Worm (Caenorhabditis elegans): ENCODE measurements around the gene T23E7.6.
A peak's percentile ranks its signal among the peaks of the same experiment; 100 is the strongest.

T23E7.6 gene

DNA sequence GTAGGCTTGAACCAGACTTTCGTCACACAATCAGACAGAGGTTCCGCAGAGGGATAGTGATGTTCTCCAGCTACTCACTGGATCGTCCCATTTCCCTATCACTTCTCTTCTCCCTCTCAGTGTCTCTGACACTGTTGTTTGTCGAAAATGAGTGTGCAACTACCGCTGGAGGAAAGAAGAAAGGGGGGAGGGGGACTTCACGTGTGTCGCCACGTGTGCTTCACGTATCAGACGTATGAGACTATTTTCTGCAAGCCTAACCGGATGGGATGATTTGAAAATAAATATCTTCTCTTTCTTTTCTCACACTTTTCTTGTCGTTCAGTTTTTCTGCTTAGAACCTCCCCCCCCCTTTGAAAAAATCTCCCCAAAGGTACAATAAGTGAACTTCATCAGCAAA, 43.8 kb downstream of the T23E7.6 start, which contains the start of gene H18N23.2 (continued):
- peak in 1 of 2 experiments; percentile 46 for TF ChIP-seq unc-62 (GFP tag; optimal IDR thresholded peaks at IDR 0.05 in 1 of 2)
- TF ChIP-seq unc-62 (tag; optimal IDR thresholded peaks at IDR 0.05), result no peak
- peak in 1 of 2 experiments; percentile 63 for TF ChIP-seq hif-1 (tag; optimal IDR thresholded peaks at IDR 0.05)
- no peak for TF ChIP-seq cey-2 (tag; optimal IDR thresholded peaks at IDR 0.05; ENCODE audit: borderline replicate concordance, insufficient read depth)
- no peak for TF ChIP-seq ceh-62 (tag; optimal IDR thresholded peaks at IDR 0.05)
- TF ChIP-seq dmd-8 (GFP tag; IDR thresholded peaks at IDR 0.05), result no peak
- no peak for TF ChIP-seq nhr-10 (tag; optimal IDR thresholded peaks at IDR 0.05)
- TF ChIP-seq sdz-12 (GFP tag; optimal IDR thresholded peaks at IDR 0.05), result no peak
- no peak for TF ChIP-seq nhr-237 (tag; optimal IDR thresholded peaks at IDR 0.05)
- TF ChIP-seq T20F7.1 (GFP tag; optimal IDR thresholded peaks at IDR 0.05), result no peak
- no peak for TF ChIP-seq Y75B8A.6 (GFP tag; IDR thresholded peaks at IDR 0.05)
- no peak for TF ChIP-seq zip-11 (GFP tag; IDR thresholded peaks at IDR 0.05)
- no peak for TF ChIP-seq pha-4 (GFP tag; IDR thresholded peaks at IDR 0.05)
- no peak for TF ChIP-seq pha-4 (tag; optimal IDR thresholded peaks at IDR 0.05)
- TF ChIP-seq daf-16 (GFP tag; optimal IDR thresholded peaks at IDR 0.05), result peak in 1 of 2 experiments; percentile 85
- TF ChIP-seq daf-16 (tag; optimal IDR thresholded peaks at IDR 0.05), result peak; percentile 11
- TF ChIP-seq lin-39 (tag; optimal IDR thresholded peaks at IDR 0.05), result no peak
- no peak for TF ChIP-seq vab-7 (GFP tag; IDR thresholded peaks at IDR 0.05)
- TF ChIP-seq ztf-7 (tag; optimal IDR thresholded peaks at IDR 0.05), result no peak
- peak; percentile 75 for TF ChIP-seq nhr-28 (tag; optimal IDR thresholded peaks at IDR 0.05)
- TF ChIP-seq gei-8 (GFP tag; optimal IDR thresholded peaks at IDR 0.05), result peak; percentile 86
- peak; percentile 86 for TF ChIP-seq dmd-6 (GFP tag; IDR thresholded peaks at IDR 0.05)
- no peak for TF ChIP-seq unc-130 (GFP tag; optimal IDR thresholded peaks at IDR 0.05)
- TF ChIP-seq zip-2 (tag; optimal IDR thresholded peaks at IDR 0.05), result no peak
- peak; percentile 51 for TF ChIP-seq nhr-25 (tag; optimal IDR thresholded peaks at IDR 0.05; ENCODE audit: borderline replicate concordance, insufficient read depth)
- TF ChIP-seq dve-1 (tag; optimal IDR thresholded peaks at IDR 0.05; ENCODE audit: insufficient read depth), result no peak
- TF ChIP-seq mxl-3 (GFP tag; optimal IDR thresholded peaks at IDR 0.05), result peak; percentile 95
- peak; percentile 97 for TF ChIP-seq mxl-2 (GFP tag; conservative IDR thresholded peaks at IDR 0.05)
- no peak for TF ChIP-seq lir-3 (tag; optimal IDR thresholded peaks at IDR 0.05)
- TF ChIP-seq duxl-1 (tag; optimal IDR thresholded peaks at IDR 0.05; ENCODE audit: poor library complexity), result no peak
- no peak for TF ChIP-seq rbr-2 (tag; optimal IDR thresholded peaks at IDR 0.05)
- no peak for TF ChIP-seq ceh-32 (tag; optimal IDR thresholded peaks at IDR 0.05; ENCODE audit: poor library complexity)
- peak; percentile 76 for TF ChIP-seq ceh-20 (GFP tag; IDR thresholded peaks at IDR 0.05)
- 0 out of 2 replicates have a peak, but pooled peaks have one; percentile 13 for TF ChIP-seq dmd-9 (GFP tag; IDR thresholded peaks at IDR 0.05)
- TF ChIP-seq lin-13 (GFP tag; optimal IDR thresholded peaks at IDR 0.05), result no peak
- no peak for TF ChIP-seq zfp-3 (GFP tag; conservative IDR thresholded peaks at IDR 0.05)
- TF ChIP-seq nhr-6 (tag; optimal IDR thresholded peaks at IDR 0.05), result peak; percentile 8
- TF ChIP-seq snpc-1.2 (GFP tag; IDR thresholded peaks at IDR 0.05), result no peak
- no peak for TF ChIP-seq Y5F2A.4 (GFP tag; optimal IDR thresholded peaks at IDR 0.05)
- peak; percentile 79; the same call in 1 of the 2 replicates for TF ChIP-seq saeg-2 (GFP tag; IDR thresholded peaks at IDR 0.05)
- TF ChIP-seq lin-1 (GFP tag; IDR thresholded peaks at IDR 0.05), result 0 out of 2 replicates have a peak, but pooled peaks have one; percentile 23
- TF ChIP-seq Y48G9A.11 (GFP tag; IDR thresholded peaks at IDR 0.05), result no peak
- no peak for TF ChIP-seq nhr-76 (tag; optimal IDR thresholded peaks at IDR 0.05)
- TF ChIP-seq madf-5 (GFP tag; IDR thresholded peaks at IDR 0.05), result no peak
- no peak for TF ChIP-seq egl-43 (GFP tag; IDR thresholded peaks at IDR 0.05)
- no peak for TF ChIP-seq arid-1 (GFP tag; conservative IDR thresholded peaks at IDR 0.05)
- no peak for TF ChIP-seq ZK337.2 (GFP tag; IDR thresholded peaks at IDR 0.05)
- no peak for TF ChIP-seq lin-29 (GFP tag; IDR thresholded peaks at IDR 0.05)
- TF ChIP-seq unc-39 (tag; optimal IDR thresholded peaks at IDR 0.05), result no peak
- peak; percentile 82 for TF ChIP-seq tra-1 (GFP tag; IDR thresholded peaks at IDR 0.05)
- no peak for TF ChIP-seq spr-3 (GFP tag; optimal IDR thresholded peaks at IDR 0.05)
